Worm (Caenorhabditis elegans) whole organism, late embryonic: ENCODE results near the gene Y46G5A.14.
A peak's percentile ranks its signal among the peaks of the same experiment; 100 is the strongest.

Source experiments
- Y22D7AL.16 ChIP-seq: sonication (generic microtip); optimal IDR thresholded peaks from 2 replicates; lab custom pipeline; 2016; ENCODE audit warnings: missing genetic modification characterization, missing compliant biosample characterization
- ahr-1 ChIP-seq: sonication (generic microtip); optimal IDR thresholded peaks from 2 replicates; lab custom pipeline; 2016; ENCODE audit warnings: missing genetic modification characterization, missing compliant biosample characterization
- ceh-2 ChIP-seq: sonication (generic microtip); optimal IDR thresholded peaks from 2 replicates; lab custom pipeline; 2016; ENCODE audit warnings: missing genotype, missing genetic modification characterization, missing compliant biosample characterization
- ceh-22 ChIP-seq: sonication (generic microtip); optimal IDR thresholded peaks from 2 replicates; lab custom pipeline; 2017; ENCODE audit warnings: missing biosample characterization, missing genetic modification characterization
- ceh-45 ChIP-seq: fragments of 200-800 bp; sonication (Bioruptor generic); IDR thresholded peaks from 2 replicates; pipeline ENCODE4 v1.3.6; 2022; ENCODE audit warnings: missing genetic modification reagents, missing genetic modification characterization, missing compliant biosample characterization
- ceh-48 ChIP-seq: sonication (generic microtip); optimal IDR thresholded peaks from 2 replicates; lab custom pipeline; 2016; ENCODE audit warnings: missing genetic modification characterization, inconsistent platforms, missing compliant biosample characterization
- ceh-6 ChIP-seq: fragments of 200-800 bp; sonication (Bioruptor generic); optimal IDR thresholded peaks from 2 replicates; lab custom pipeline; 2018; ENCODE audit warnings: mild to moderate bottlenecking, missing genetic modification characterization, missing compliant biosample characterization
- che-1 ChIP-seq: sonication (generic microtip); optimal IDR thresholded peaks from 2 replicates; lab custom pipeline; 2016; ENCODE audit warnings: mild to moderate bottlenecking, missing genetic modification characterization, missing compliant biosample characterization
- dmd-4 ChIP-seq: sonication (generic microtip); optimal IDR thresholded peaks from 2 replicates; lab custom pipeline; 2016; ENCODE audit warnings: borderline replicate concordance, missing genetic modification characterization, missing compliant biosample characterization
- dve-1 ChIP-seq: sonication (generic microtip); optimal IDR thresholded peaks from 2 replicates; lab custom pipeline; 2017; ENCODE audit warnings: antibody characterized with exemption, mild to moderate bottlenecking, missing genetic modification characterization, missing compliant biosample characterization
- elt-2 ChIP-seq: sonication (generic microtip); optimal IDR thresholded peaks from 2 replicates; lab custom pipeline; 2016; ENCODE audit warnings: missing genetic modification reagents, missing genetic modification characterization, missing compliant biosample characterization
- ets-4 ChIP-seq: sonication (generic microtip); optimal IDR thresholded peaks from 2 replicates; lab custom pipeline; 2016; ENCODE audit warnings: missing genetic modification characterization, missing compliant biosample characterization
- fkh-10 ChIP-seq: fragments of 150-350 bp; optimal IDR thresholded peaks from 2 replicates; lab custom pipeline; 2014; ENCODE audit warnings: missing biosample characterization, missing genetic modification reagents, missing genetic modification characterization
- fkh-6 ChIP-seq: sonication (generic microtip); optimal IDR thresholded peaks from 2 replicates; lab custom pipeline; 2016; ENCODE audit warnings: missing genetic modification characterization, missing compliant biosample characterization
- gmeb-2 ChIP-seq: sonication (generic microtip); optimal IDR thresholded peaks from 2 replicates; lab custom pipeline; 2016; ENCODE audit warnings: missing genetic modification characterization, inconsistent platforms, missing compliant biosample characterization
- hlh-30 ChIP-seq: sonication (generic microtip); optimal IDR thresholded peaks from 2 replicates; lab custom pipeline; 2017; ENCODE audit warnings: antibody characterized with exemption, missing genetic modification characterization, missing compliant biosample characterization; ENCODE audit not compliant: insufficient read depth
- hlh-6 ChIP-seq: sonication (generic microtip); optimal IDR thresholded peaks from 2 replicates; lab custom pipeline; 2016; ENCODE audit warnings: missing genotype, missing genetic modification characterization, missing compliant biosample characterization
- lin-11 ChIP-seq: fragments of 200-800 bp; sonication (Bioruptor generic); optimal IDR thresholded peaks from 2 replicates; lab custom pipeline; 2018; ENCODE audit warnings: mild to moderate bottlenecking, missing genetic modification characterization, missing compliant biosample characterization
- nhr-11 ChIP-seq: fragments of 150-350 bp; optimal IDR thresholded peaks from 2 replicates; lab custom pipeline; 2014; ENCODE audit warnings: missing biosample characterization, missing genetic modification characterization
- odd-2 ChIP-seq: sonication (generic microtip); optimal IDR thresholded peaks from 2 replicates; lab custom pipeline; 2017; ENCODE audit warnings: antibody characterized with exemption, mild to moderate bottlenecking, missing genetic modification characterization, missing compliant biosample characterization
- pag-3 ChIP-seq: sonication (generic microtip); optimal IDR thresholded peaks from 2 replicates; lab custom pipeline; 2016; ENCODE audit warnings: missing compliant biosample characterization, missing genetic modification characterization, borderline replicate concordance
- pat-9 ChIP-seq: fragments of 200-800 bp; sonication (Bioruptor generic); optimal IDR thresholded peaks from 2 replicates; lab custom pipeline; 2018; ENCODE audit warnings: mild to moderate bottlenecking, missing genetic modification characterization, moderate library complexity, missing compliant biosample characterization
- pax-1 ChIP-seq: fragments of 150-350 bp; optimal IDR thresholded peaks from 2 replicates; lab custom pipeline; 2014; ENCODE audit warnings: missing biosample characterization, missing genetic modification characterization
- pqm-1 ChIP-seq: sonication (generic microtip); optimal IDR thresholded peaks from 2 replicates; lab custom pipeline; 2016; ENCODE audit warnings: missing genetic modification characterization, missing compliant biosample characterization
- pros-1 ChIP-seq: fragments of 150-350 bp; optimal IDR thresholded peaks from 2 replicates; lab custom pipeline; 2014; ENCODE audit warnings: missing biosample characterization, missing genetic modification reagents, missing genetic modification characterization
- ref-2 ChIP-seq: sonication (generic microtip); optimal IDR thresholded peaks from 2 replicates; lab custom pipeline; 2016; ENCODE audit warnings: missing genetic modification characterization, missing compliant biosample characterization
- sox-2 ChIP-seq: fragments of 200-800 bp; sonication (Bioruptor generic); IDR thresholded peaks from 2 replicates; pipeline ENCODE4 v1.3.6; 2022; ENCODE audit warnings: missing genetic modification reagents, missing genetic modification characterization, missing compliant biosample characterization
- tbx-2 ChIP-seq: sonication (generic microtip); optimal IDR thresholded peaks from 2 replicates; lab custom pipeline; 2016; ENCODE audit warnings: missing genetic modification characterization, missing compliant biosample characterization
- unc-42 ChIP-seq: sonication (generic microtip); optimal IDR thresholded peaks from 2 replicates; lab custom pipeline; 2016; ENCODE audit warnings: missing genotype, missing genetic modification characterization, missing compliant biosample characterization

The Y46G5A.14 gene

ce11 chrII:12760497-12760896, 14.0 kb upstream of the Y46G5A.14 start, which contains the start of gene cnp-2:
Gene cnp-2 (plus strand): TSS chrII:12760797.
- TF ChIP-seq ets-4 (tag; lab: Kevin White, UChicago) (no peak), odd-2 (tag; lab: Kevin White, UChicago) (no peak), che-1 (no peak), Y22D7AL.16 (no peak), fkh-6 (tag; lab: Kevin White, UChicago) (no peak), pax-1 (tag; lab: Kevin White, UChicago) (no peak), ceh-6 (GFP tag; lab: Kevin White, UChicago) (no peak), ceh-48 (no peak), tbx-2 (no peak), gmeb-2 (no peak), dmd-4 (tag; lab: Kevin White, UChicago) (no peak), dve-1 (tag; lab: Kevin White, UChicago) (no peak), sox-2 (GFP tag; lab: Robert Waterston, UW) (no peak), ceh-2 (tag; lab: Kevin White, UChicago) (no peak), pat-9 (no peak), nhr-11 (tag; lab: Kevin White, UChicago) (no peak)
- TF ChIP-seq, all 69 proteins: peak for 0

- TF ChIP-seq hlh-30 (tag; lab: Kevin White, UChicago): no peak
- no peak for TF ChIP-seq fkh-10 (GFP tag; lab: Kevin White, UChicago)
- TF ChIP-seq hlh-6 (tag; lab: Kevin White, UChicago): peak; percentile 67
Observed at ce11 chrII:12764476-12764875, 10.0 kb upstream of the Y46G5A.14 start.

- TF ChIP-seq hlh-30 (tag; lab: Kevin White, UChicago) (peak; percentile 30), ceh-48 (peak; percentile 23), ceh-6 (GFP tag; lab: Kevin White, UChicago) (no peak), dve-1 (tag; lab: Kevin White, UChicago) (no peak), ref-2 (tag; lab: Kevin White, UChicago) (peak; percentile 5), pqm-1 (tag; lab: Kevin White, UChicago) (no peak), ahr-1 (tag; lab: Kevin White, UChicago) (no peak), ceh-2 (tag; lab: Kevin White, UChicago) (no peak), pros-1 (tag; lab: Kevin White, UChicago) (no peak)
Observed at ce11 chrII:12766443-12767188, 7.9 kb upstream of the Y46G5A.14 start.

- no peak for TF ChIP-seq ceh-45
- peak; percentile 70 for TF ChIP-seq hlh-6 (tag; lab: Kevin White, UChicago)
- TF ChIP-seq elt-2 (tag; lab: Kevin White, UChicago): no peak
- TF ChIP-seq, all 69 proteins: peak for 1
Observed at ce11 chrII:12767258-12767824, 7.2 kb upstream of the Y46G5A.14 start.

- TF ChIP-seq ceh-45: no peak
- TF ChIP-seq ceh-48: peak; percentile 59
- TF ChIP-seq elt-2 (tag; lab: Kevin White, UChicago): peak; percentile 13
- TF ChIP-seq unc-42 (tag; lab: Kevin White, UChicago): peak; percentile 73
- TF ChIP-seq fkh-10 (GFP tag; lab: Kevin White, UChicago): no peak
- TF ChIP-seq ets-4 (tag; lab: Kevin White, UChicago): no peak
Observed at ce11 chrII:12768167-12768712, 6.3 kb upstream of the Y46G5A.14 start, which contains the start of the genes vps-2 and tiar-2. Gene vps-2 (minus strand): TSS chrII:12768217. Gene tiar-2 (plus strand): TSS chrII:12768686.

- TF ChIP-seq dve-1 (tag; lab: Kevin White, UChicago) (no peak), pag-3 (tag; lab: Kevin White, UChicago) (no peak), lin-11 (tag; lab: Kevin White, UChicago) (no peak), ceh-45 (no peak), hlh-6 (tag; lab: Kevin White, UChicago) (no peak), unc-42 (tag; lab: Kevin White, UChicago) (no peak), ceh-2 (tag; lab: Kevin White, UChicago) (no peak), che-1 (no peak), Y22D7AL.16 (no peak), ceh-22 (tag; lab: Kevin White, UChicago) (no peak)
Observed at ce11 chrII:12769947-12770346, 4.6 kb upstream of the Y46G5A.14 start.
